Worm (Caenorhabditis elegans) whole organism, L1 larva: Measurements from ENCODE around the gene F41E6.7.

ENCODE experiments used
- C16A3.4 ChIP-seq: fragments of 150-350 bp; optimal IDR thresholded peaks from 2 replicates; lab custom pipeline; 2014; ENCODE audit warnings: missing biosample characterization, missing genetic modification characterization
- Y116A8C.19 ChIP-seq: sonication (generic microtip); optimal IDR thresholded peaks from 2 replicates; lab custom pipeline; 2016; ENCODE audit warnings: missing compliant biosample characterization, missing genetic modification characterization, borderline replicate concordance
- aly-2 ChIP-seq: fragments of 150-350 bp; optimal IDR thresholded peaks from 2 replicates; lab custom pipeline; 2014; ENCODE audit warnings: missing biosample characterization, missing genetic modification characterization
- ama-1 ChIP-seq: fragments of 150-350 bp; optimal IDR thresholded peaks from 2 replicates; lab custom pipeline; 2014
- ceh-63 ChIP-seq: fragments of 200-800 bp; sonication (Bioruptor generic); optimal IDR thresholded peaks from 2 replicates; lab custom pipeline; 2018; ENCODE audit warnings: mild to moderate bottlenecking, missing genetic modification characterization, missing compliant biosample characterization
- ceh-8 ChIP-seq: fragments of 200-800 bp; sonication (Bioruptor generic); optimal IDR thresholded peaks from 2 replicates; lab custom pipeline; 2018; ENCODE audit warnings: mild to moderate bottlenecking, missing genetic modification characterization, moderate library complexity, missing compliant biosample characterization
- ceh-82 ChIP-seq, 3 experiments: fragments of 150-350 bp in 1 of 3; sonication (generic microtip) in 2 of 3; optimal IDR thresholded peaks; 2 replicates each; lab custom pipeline; 2014 to 2017; ENCODE audit warnings: missing biosample characterization in 3 of 3, missing genetic modification characterization in 3 of 3
- ceh-88 ChIP-seq: fragments of 200-800 bp; sonication (Bioruptor generic); IDR thresholded peaks from 2 replicates; pipeline ENCODE4 v1.3.6; 2022; ENCODE audit warnings: missing genetic modification characterization, missing compliant biosample characterization
- dpl-1 ChIP-seq, 3 experiments: fragments of 150-350 bp in 2 of 3; sonication (generic microtip) in 1 of 3; optimal IDR thresholded peaks; 2 replicates each; lab custom pipeline; 2014 to 2017; ENCODE audit warnings: missing biosample characterization in 3 of 3, missing genetic modification characterization in 3 of 3, missing genetic modification reagents in 3 of 3
- elt-3 ChIP-seq, 6 experiments: fragments of 150-350 bp in 1 of 6; sonication (generic microtip); optimal IDR thresholded peaks; 2 replicates each; lab custom pipeline; 2017 to 2018; ENCODE audit warnings: missing biosample characterization in 6 of 6, missing genetic modification characterization in 6 of 6, inconsistent platforms in 1 of 6
- fkh-10 ChIP-seq: sonication (generic microtip); optimal IDR thresholded peaks from 2 replicates; lab custom pipeline; 2017; ENCODE audit warnings: missing biosample characterization, missing genetic modification reagents, missing genetic modification characterization
- fkh-4 ChIP-seq: sonication (generic microtip); optimal IDR thresholded peaks from 2 replicates; lab custom pipeline; 2016; ENCODE audit warnings: missing compliant biosample characterization, missing genetic modification characterization, borderline replicate concordance
- fos-1 ChIP-seq: fragments of 150-350 bp; optimal IDR thresholded peaks from 2 replicates; lab custom pipeline; 2014; ENCODE audit warnings: missing biosample characterization, missing genetic modification characterization
- grh-1 ChIP-seq: fragments of 200-800 bp; sonication (Bioruptor generic); IDR thresholded peaks from 2 replicates; pipeline ENCODE4 v1.3.6; 2022; ENCODE audit warnings: missing genetic modification reagents, missing genetic modification characterization, missing compliant biosample characterization
- hlh-17 ChIP-seq: fragments of 200-800 bp; sonication (Bioruptor generic); optimal IDR thresholded peaks from 2 replicates; lab custom pipeline; 2018; ENCODE audit warnings: missing genetic modification characterization, mild to moderate bottlenecking, missing compliant biosample characterization, moderate library complexity, borderline replicate concordance
- hpl-2 ChIP-seq: fragments of 150-350 bp; optimal IDR thresholded peaks from 2 replicates; lab custom pipeline; 2014; ENCODE audit warnings: missing biosample characterization, missing genetic modification reagents, missing genetic modification characterization
- jun-1 ChIP-seq: fragments of 150-350 bp; optimal IDR thresholded peaks from 2 replicates; lab custom pipeline; 2014; ENCODE audit warnings: missing biosample characterization, missing genetic modification reagents, missing genetic modification characterization
- lin-13 ChIP-seq: fragments of 150-350 bp; optimal IDR thresholded peaks from 2 replicates; lab custom pipeline; 2014; ENCODE audit warnings: missing biosample characterization, missing genetic modification reagents, missing genetic modification characterization
- lin-14 ChIP-seq: fragments of 200-800 bp; sonication (Bioruptor generic); optimal IDR thresholded peaks from 2 replicates; lab custom pipeline; 2018; ENCODE audit warnings: mild to moderate bottlenecking, missing genetic modification characterization, moderate library complexity, missing compliant biosample characterization
- lin-15B ChIP-seq: fragments of 150-350 bp; sonication (generic microtip); optimal IDR thresholded peaks from 3 replicates; lab custom pipeline; 2014; ENCODE audit warnings: missing biosample characterization, missing genetic modification characterization
- lin-35 ChIP-seq, 2 experiments: fragments of 150-350 bp; optimal IDR thresholded peaks; 2 replicates each; lab custom pipeline; 2014; ENCODE audit warnings: missing biosample characterization in 2 of 2, missing genetic modification characterization in 2 of 2, missing genetic modification reagents in 2 of 2
- lir-3 ChIP-seq: sonication (generic microtip); optimal IDR thresholded peaks from 2 replicates; lab custom pipeline; 2016; ENCODE audit warnings: mild to moderate bottlenecking, missing genetic modification characterization, moderate library complexity, missing compliant biosample characterization; ENCODE audit not compliant: poor library complexity
- lsy-2 ChIP-seq, 2 experiments: fragments of 150-350 bp; optimal IDR thresholded peaks; 2 replicates each; lab custom pipeline; 2014; ENCODE audit warnings: missing biosample characterization in 2 of 2, missing genetic modification characterization in 2 of 2
- mdl-1 ChIP-seq, 2 experiments: fragments of 150-350 bp; optimal IDR thresholded peaks; 2 replicates each; lab custom pipeline; 2014 to 2017; ENCODE audit warnings: missing biosample characterization in 2 of 2, missing genetic modification characterization in 2 of 2, inconsistent platforms in 1 of 2
- mef-2 ChIP-seq: fragments of 150-350 bp; optimal IDR thresholded peaks from 2 replicates; lab custom pipeline; 2014; ENCODE audit warnings: missing biosample characterization, missing genetic modification characterization
- mep-1 ChIP-seq: fragments of 150-350 bp; optimal IDR thresholded peaks from 2 replicates; lab custom pipeline; 2014; ENCODE audit warnings: missing biosample characterization, missing genetic modification characterization
- nhr-11 ChIP-seq: fragments of 150-350 bp; optimal IDR thresholded peaks from 2 replicates; lab custom pipeline; 2014; ENCODE audit warnings: missing biosample characterization, missing genetic modification characterization
- nhr-20 ChIP-seq: sonication (generic microtip); optimal IDR thresholded peaks from 2 replicates; lab custom pipeline; 2016; ENCODE audit warnings: mild to moderate bottlenecking, missing genetic modification characterization, missing compliant biosample characterization
- nhr-47 ChIP-seq: sonication (generic microtip); optimal IDR thresholded peaks from 2 replicates; lab custom pipeline; 2016; ENCODE audit warnings: mild to moderate bottlenecking, missing genetic modification characterization, moderate library complexity, missing compliant biosample characterization
- nhr-71 ChIP-seq: sonication (generic microtip); optimal IDR thresholded peaks from 2 replicates; lab custom pipeline; 2016; ENCODE audit warnings: mild to moderate bottlenecking, missing genetic modification characterization, moderate library complexity, missing compliant biosample characterization
- nhr-76 ChIP-seq: sonication (generic microtip); optimal IDR thresholded peaks from 2 replicates; lab custom pipeline; 2017; ENCODE audit warnings: missing biosample characterization, missing genetic modification characterization
- nhr-77 ChIP-seq: fragments of 150-350 bp; optimal IDR thresholded peaks from 2 replicates; lab custom pipeline; 2014; ENCODE audit warnings: missing biosample characterization, missing genetic modification characterization
- nhr-84 ChIP-seq: sonication (generic microtip); optimal IDR thresholded peaks from 2 replicates; lab custom pipeline; 2017; ENCODE audit warnings: missing biosample characterization, missing genetic modification characterization
- nhr-85 ChIP-seq: sonication (generic microtip); peaks from one replicate; lab custom pipeline; 2016; ENCODE audit warnings: missing genetic modification characterization, inconsistent platforms, missing compliant biosample characterization
- nhr-90 ChIP-seq: sonication (generic microtip); optimal IDR thresholded peaks from 2 replicates; lab custom pipeline; 2016; ENCODE audit warnings: mild to moderate bottlenecking, missing genetic modification characterization, missing compliant biosample characterization; ENCODE audit not compliant: poor library complexity
- pag-3 ChIP-seq: sonication (generic microtip); optimal IDR thresholded peaks from 2 replicates; lab custom pipeline; 2017; ENCODE audit warnings: missing genetic modification characterization, mild to moderate bottlenecking, missing compliant biosample characterization, antibody characterized with exemption, borderline replicate concordance; ENCODE audit not compliant: insufficient read depth
- pqm-1 ChIP-seq: sonication (generic microtip); optimal IDR thresholded peaks from 3 replicates; lab custom pipeline; 2017; ENCODE audit warnings: missing biosample characterization, missing genetic modification characterization
- rnt-1 ChIP-seq: sonication (generic microtip); optimal IDR thresholded peaks from 2 replicates; lab custom pipeline; 2016; ENCODE audit warnings: mild to moderate bottlenecking, missing genetic modification characterization, moderate library complexity, missing compliant biosample characterization
- skn-1 ChIP-seq: fragments of 150-350 bp; optimal IDR thresholded peaks from 2 replicates; lab custom pipeline; 2014; ENCODE audit warnings: missing biosample characterization, missing genetic modification characterization
- snpc-4 ChIP-seq: fragments of 150-350 bp; optimal IDR thresholded peaks from 2 replicates; lab custom pipeline; 2014; ENCODE audit warnings: missing biosample characterization, missing genetic modification characterization
- snu-23 ChIP-seq: sonication (generic microtip); optimal IDR thresholded peaks from 2 replicates; lab custom pipeline; 2016; ENCODE audit warnings: missing genetic modification characterization, missing compliant biosample characterization
- sox-4 ChIP-seq: sonication (generic microtip); optimal IDR thresholded peaks from 2 replicates; lab custom pipeline; 2016; ENCODE audit warnings: missing genetic modification characterization, missing compliant biosample characterization
- sptf-1 ChIP-seq: fragments of 150-350 bp; optimal IDR thresholded peaks from 2 replicates; lab custom pipeline; 2014; ENCODE audit warnings: missing biosample characterization, missing genetic modification characterization
- swsn-7 ChIP-seq: sonication (generic microtip); optimal IDR thresholded peaks from 2 replicates; lab custom pipeline; 2016; ENCODE audit warnings: missing genetic modification characterization, missing compliant biosample characterization
- tlp-1 ChIP-seq: fragments of 150-350 bp; optimal IDR thresholded peaks from 2 replicates; lab custom pipeline; 2014; ENCODE audit warnings: missing biosample characterization, missing genetic modification characterization
- unc-130 ChIP-seq: fragments of 150-350 bp; optimal IDR thresholded peaks from 2 replicates; lab custom pipeline; 2017; ENCODE audit warnings: missing biosample characterization, missing genetic modification characterization, inconsistent platforms
- unc-30 ChIP-seq: sonication (generic microtip); optimal IDR thresholded peaks from 2 replicates; lab custom pipeline; 2017; ENCODE audit warnings: missing biosample characterization, missing genetic modification characterization
- xbp-1 ChIP-seq: sonication (generic microtip); optimal IDR thresholded peaks from 2 replicates; lab custom pipeline; 2016; ENCODE audit warnings: missing genetic modification characterization, missing compliant biosample characterization
- zip-4 ChIP-seq: fragments of 200-800 bp; sonication (Bioruptor generic); optimal IDR thresholded peaks from 2 replicates; lab custom pipeline; 2018; ENCODE audit warnings: mild to moderate bottlenecking, missing genetic modification characterization, moderate library complexity, missing compliant biosample characterization
- ztf-4 ChIP-seq: fragments of 150-350 bp; optimal IDR thresholded peaks from 2 replicates; lab custom pipeline; 2014; ENCODE audit warnings: missing biosample characterization, missing genetic modification characterization

F41E6.7 gene

DNA sequence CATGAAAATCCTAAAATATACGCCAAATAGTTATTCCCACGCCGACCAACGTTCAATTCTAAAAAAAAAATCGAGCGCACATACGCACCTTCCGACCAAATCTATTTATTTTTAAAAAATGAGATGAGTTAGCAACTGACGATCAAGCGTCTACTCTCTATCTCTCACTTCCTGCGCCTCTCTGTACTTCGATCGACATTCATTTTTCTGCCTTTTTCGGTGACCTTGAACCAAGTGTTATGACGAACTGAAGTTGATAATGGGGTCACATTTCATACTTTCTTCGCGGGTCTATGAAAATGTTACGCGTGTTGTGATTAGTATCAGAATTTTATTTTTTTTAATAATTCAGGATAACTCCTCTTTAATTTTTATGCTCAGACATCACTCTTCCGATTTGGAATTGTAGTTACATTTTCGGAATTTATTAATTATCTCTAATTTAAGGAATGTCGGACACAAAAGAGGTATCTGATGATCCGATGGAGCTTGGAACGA is 8.3 kb upstream of the F41E6.7 start, which contains the start of gene smk-1 (continued):
- TF ChIP-seq lin-15B (tag; lab: Kevin White, UChicago) = no peak
- no peak for TF ChIP-seq nhr-77
- TF ChIP-seq lin-35 (GFP tag; optimal IDR thresholded peaks at IDR 0.05; lab: Kevin White, UChicago) = peak in 1 of 2 experiments; percentile 16
- TF ChIP-seq ceh-8 (GFP tag; lab: Kevin White, UChicago) = no peak
- peak; percentile 45 for TF ChIP-seq nhr-71
- TF ChIP-seq skn-1 = peak; percentile 16
- TF ChIP-seq dpl-1 (GFP tag; optimal IDR thresholded peaks at IDR 0.05; lab: Kevin White, UChicago) = no peak
- TF ChIP-seq fkh-4 (tag; lab: Kevin White, UChicago) = no peak
- peak; percentile 67 for TF ChIP-seq lin-14 (GFP tag; lab: Kevin White, UChicago)
- TF ChIP-seq Y116A8C.19 = no peak
- no peak for TF ChIP-seq ceh-63
- TF ChIP-seq lsy-2 (tag; optimal IDR thresholded peaks at IDR 0.05; lab: Kevin White, UChicago) = peak in 1 of 2 experiments; percentile 18
- TF ChIP-seq zip-4 (GFP tag; lab: Kevin White, UChicago) = no peak
- TF ChIP-seq fkh-10 (GFP tag; lab: Kevin White, UChicago) = no peak
- peak; percentile 4 for TF ChIP-seq nhr-47 (tag; lab: Kevin White, UChicago)
- peak; percentile 3 for TF ChIP-seq swsn-7
- no peak for TF ChIP-seq unc-30 (tag; lab: Kevin White, UChicago)
- no peak for TF ChIP-seq sox-4 (tag; lab: Kevin White, UChicago)
- TF ChIP-seq grh-1 (GFP tag; lab: Robert Waterston, UW) = no peak
- TF ChIP-seq pag-3 = no peak
- peak; percentile 34 for TF ChIP-seq mep-1 (tag; lab: Kevin White, UChicago)
- TF ChIP-seq unc-130 = no peak
- peak in 3 of 6 experiments; percentile 9 to 79 (median 12) for TF ChIP-seq elt-3 (tag; optimal IDR thresholded peaks at IDR 0.05; lab: Kevin White, UChicago)
- TF ChIP-seq jun-1 (tag; lab: Kevin White, UChicago) = no peak
- no peak for TF ChIP-seq C16A3.4 (tag; lab: Kevin White, UChicago)
- TF ChIP-seq nhr-85 (tag; lab: Kevin White, UChicago) = peak; percentile 77
- no peak for TF ChIP-seq ceh-88 (GFP tag; lab: Robert Waterston, UW)
- TF ChIP-seq nhr-20 (tag; lab: Kevin White, UChicago) = peak; percentile 42

ce11 chrV:8606099-8606696 is 7.1 kb upstream of the F41E6.7 start, which contains the start of gene vps-60:
TSS of gene vps-60 (minus strand) at chrV:8606128.
- peak; percentile 89 for TF ChIP-seq rnt-1 (tag; lab: Kevin White, UChicago)
- TF ChIP-seq lir-3 = peak; percentile 60
- TF ChIP-seq ama-1 (lab: Kevin White, UChicago) = peak; percentile 10
- peak; percentile 73 to 82 (median 81) for TF ChIP-seq dpl-1 (GFP tag; optimal IDR thresholded peaks at IDR 0.05; lab: Kevin White, UChicago)
- no peak for TF ChIP-seq nhr-84 (tag; lab: Kevin White, UChicago)
- peak in 5 of 6 experiments; percentile 48 to 91 (median 72) for TF ChIP-seq elt-3 (tag; optimal IDR thresholded peaks at IDR 0.05; lab: Kevin White, UChicago)
- TF ChIP-seq aly-2 (tag; lab: Kevin White, UChicago) = peak; percentile 67
- TF ChIP-seq nhr-90 (tag; lab: Kevin White, UChicago) = peak; percentile 86
- no peak for TF ChIP-seq tlp-1 (tag; lab: Kevin White, UChicago)
- peak; percentile 89 for TF ChIP-seq lin-13 (GFP tag; lab: Kevin White, UChicago)
- peak; percentile 98 for TF ChIP-seq lin-14 (GFP tag; lab: Kevin White, UChicago)
- peak; percentile 77 for TF ChIP-seq ztf-4
- peak; percentile 96 for TF ChIP-seq jun-1 (tag; lab: Kevin White, UChicago)
- no peak for TF ChIP-seq hlh-17 (GFP tag; lab: Kevin White, UChicago)
- TF ChIP-seq snu-23 = peak; percentile 96
- peak; percentile 89 for TF ChIP-seq unc-130
- peak; percentile 98 for TF ChIP-seq fos-1 (tag; lab: Kevin White, UChicago)
- no peak for TF ChIP-seq pqm-1 (tag; lab: Kevin White, UChicago)
- TF ChIP-seq nhr-11 (tag; lab: Kevin White, UChicago) = peak; percentile 37
- no peak for TF ChIP-seq sptf-1 (tag; lab: Kevin White, UChicago)
- peak; percentile 74 for TF ChIP-seq snpc-4 (tag; lab: Kevin White, UChicago)
- TF ChIP-seq ceh-63 = no peak
- TF ChIP-seq hpl-2 (GFP tag; lab: Kevin White, UChicago) = peak; percentile 34
- peak; percentile 98 for TF ChIP-seq xbp-1 (tag; lab: Kevin White, UChicago)
- peak; percentile 90 for TF ChIP-seq C16A3.4 (tag; lab: Kevin White, UChicago)
- TF ChIP-seq swsn-7 = peak; percentile 94
- peak; percentile 2 for TF ChIP-seq nhr-76 (tag; lab: Kevin White, UChicago)
- TF ChIP-seq mdl-1 (tag; optimal IDR thresholded peaks at IDR 0.05; lab: Kevin White, UChicago) = peak in 1 of 2 experiments; percentile 77
- TF ChIP-seq ceh-82 (tag; optimal IDR thresholded peaks at IDR 0.05; lab: Kevin White, UChicago) = peak; percentile 75 to 95 (median 82)
- TF ChIP-seq grh-1 (GFP tag; lab: Robert Waterston, UW) = peak; percentile 75
- peak; percentile 48 for TF ChIP-seq mef-2 (tag; lab: Kevin White, UChicago)
